Fruit fly (Drosophila melanogaster) whole organism, embryonic: ENCODE measurements around the gene wapl.

ENCODE experiments used
- Ada2b ChIP-seq: fragments of 200-800 bp; sonication (Bioruptor generic); IDR thresholded peaks from 2 replicates; pipeline ENCODE4 v1.3.6; 2022; ENCODE audit warnings: missing biosample characterization, missing genetic modification characterization
- Asciz ChIP-seq: fragments of 200-800 bp; sonication (Bioruptor generic); optimal IDR thresholded peaks from 2 replicates; lab custom pipeline; 2017; ENCODE audit warnings: missing biosample characterization, mild to moderate bottlenecking, missing genetic modification characterization, missing genetic modification reagents
- B-H2 ChIP-seq: fragments of 200-800 bp; sonication (Bioruptor generic); optimal IDR thresholded peaks from 2 replicates; lab custom pipeline; 2018; ENCODE audit warnings: missing biosample characterization, mild to moderate bottlenecking, missing genetic modification characterization
- BtbVII ChIP-seq: fragments of 200-800 bp; sonication (Bioruptor generic); optimal IDR thresholded peaks from 3 replicates; lab custom pipeline; 2017; ENCODE audit warnings: missing biosample characterization, mild to moderate bottlenecking, missing genetic modification characterization
- CG10366 ChIP-seq: fragments of 200-800 bp; sonication (Bioruptor generic); IDR thresholded peaks from 2 replicates; pipeline ENCODE4 v1.3.6; 2022; ENCODE audit warnings: missing biosample characterization, missing genetic modification characterization
- CG12659 ChIP-seq: fragments of 200-800 bp; sonication (Bioruptor generic); optimal IDR thresholded peaks from 3 replicates; lab custom pipeline; 2017; ENCODE audit warnings: mild to moderate bottlenecking, missing biosample characterization, missing genetic modification reagents, missing genetic modification characterization
- CG13624 ChIP-seq: fragments of 200-800 bp; sonication (Bioruptor generic); optimal IDR thresholded peaks from 2 replicates; lab custom pipeline; 2016; ENCODE audit warnings: missing biosample characterization, missing genetic modification characterization
- CG17186 ChIP-seq: fragments of 200-800 bp; sonication (Bioruptor generic); optimal IDR thresholded peaks from 3 replicates; lab custom pipeline; 2017; ENCODE audit warnings: missing biosample characterization, missing genetic modification reagents, missing genetic modification characterization
- CG17385 ChIP-seq: fragments of 200-800 bp; sonication (Bioruptor generic); optimal IDR thresholded peaks from 3 replicates; lab custom pipeline; 2018; ENCODE audit warnings: missing biosample characterization, mild to moderate bottlenecking, missing genetic modification characterization
- CG1792 ChIP-seq: fragments of 200-800 bp; sonication (Bioruptor generic); optimal IDR thresholded peaks from 2 replicates; lab custom pipeline; 2016; ENCODE audit warnings: missing biosample characterization, missing genetic modification characterization
- CG18011 ChIP-seq: fragments of 200-800 bp; sonication (Bioruptor generic); optimal IDR thresholded peaks from 2 replicates; lab custom pipeline; 2017; ENCODE audit warnings: missing biosample characterization, missing genetic modification characterization, mild to moderate bottlenecking, moderate library complexity, missing genotype
- CG1832 ChIP-seq: fragments of 200-800 bp; sonication (Bioruptor generic); optimal IDR thresholded peaks from 2 replicates; lab custom pipeline; 2017; ENCODE audit warnings: missing biosample characterization, mild to moderate bottlenecking, missing genetic modification characterization, inconsistent platforms
- CG2120 ChIP-seq: fragments of 200-800 bp; sonication (Bioruptor generic); optimal IDR thresholded peaks from 3 replicates; lab custom pipeline; 2016; ENCODE audit warnings: missing biosample characterization, missing genetic modification characterization
- CG2199 ChIP-seq: fragments of 200-800 bp; sonication (Bioruptor generic); IDR thresholded peaks from 3 replicates; pipeline ENCODE4 v1.3.6; 2022; ENCODE audit warnings: missing biosample characterization, missing genetic modification characterization
- CG2875 ChIP-seq: fragments of 200-800 bp; sonication (Bioruptor generic); optimal IDR thresholded peaks from 2 replicates; lab custom pipeline; 2017; ENCODE audit warnings: missing biosample characterization, mild to moderate bottlenecking, missing genetic modification characterization, missing genetic modification reagents
- CG3726 ChIP-seq: fragments of 200-800 bp; sonication (Bioruptor generic); IDR thresholded peaks from 3 replicates; pipeline ENCODE4, ENCODE4 v1.3.6; 2022; ENCODE audit warnings: missing biosample characterization, missing genetic modification characterization
- CG6683 ChIP-seq: fragments of 200-800 bp; sonication (Bioruptor generic); optimal IDR thresholded peaks from 2 replicates; lab custom pipeline; 2017; ENCODE audit warnings: missing biosample characterization, mild to moderate bottlenecking, missing genetic modification characterization, missing genetic modification reagents
- CG8089 ChIP-seq: fragments of 200-800 bp; sonication (Bioruptor generic); optimal IDR thresholded peaks from 3 replicates; lab custom pipeline; 2016; ENCODE audit warnings: missing biosample characterization, missing genetic modification characterization
- CG8359 ChIP-seq: fragments of 200-800 bp; sonication (Bioruptor generic); optimal IDR thresholded peaks from 2 replicates; lab custom pipeline; 2017; ENCODE audit warnings: missing biosample characterization, mild to moderate bottlenecking, missing genetic modification characterization, borderline replicate concordance
- CG8478 ChIP-seq: fragments of >200 bp; optimal IDR thresholded peaks from 2 replicates; lab custom pipeline; 2018
- CG8944 ChIP-seq: fragments of 200-800 bp; sonication (Bioruptor generic); optimal IDR thresholded peaks from 3 replicates; lab custom pipeline; 2016; ENCODE audit warnings: missing biosample characterization, missing genetic modification characterization
- D ChIP-seq, 2 experiments: fragments of 200-800 bp in 1 of 2; fragments of >200 bp in 1 of 2; sonication (Bioruptor generic) in 1 of 2; optimal IDR thresholded peaks; 2 replicates in 1 of 2; 3 replicates in 1 of 2; lab custom pipeline; 2017; ENCODE audit warnings: mild to moderate bottlenecking in 1 of 2, missing biosample characterization in 1 of 2, missing genetic modification characterization in 1 of 2, missing genetic modification reagents in 1 of 2
- Dip3 ChIP-seq: fragments of 200-800 bp; sonication (Bioruptor generic); optimal IDR thresholded peaks from 3 replicates; lab custom pipeline; 2016; ENCODE audit warnings: missing biosample characterization, missing genetic modification characterization
- Dll ChIP-seq: fragments of 200-800 bp; sonication (Bioruptor generic); IDR thresholded peaks from 4 replicates; pipeline ENCODE4 v1.3.6; 2022; ENCODE audit warnings: missing biosample characterization, missing genetic modification characterization; ENCODE audit not compliant: partially characterized antibody
- Doc2 ChIP-seq: fragments of 200-800 bp; sonication (Bioruptor generic); IDR thresholded peaks from 2 replicates; pipeline ENCODE4 v1.3.6; 2022; ENCODE audit warnings: missing biosample characterization, missing genetic modification characterization
- E2f2 ChIP-seq: fragments of 200-800 bp; sonication (Bioruptor generic); IDR thresholded peaks from 2 replicates; pipeline ENCODE4 v1.3.6; 2022; ENCODE audit warnings: missing biosample characterization, missing genetic modification characterization
- Ets65A ChIP-seq: fragments of 200-800 bp; sonication (Bioruptor generic); peaks from one replicate; lab custom pipeline; 2016; ENCODE audit warnings: missing biosample characterization, missing genetic modification characterization
- GATAe ChIP-seq: fragments of 200-800 bp; sonication (Bioruptor generic); conservative IDR thresholded peaks from 2 replicates; pipeline ENCODE4 v1.3.6; 2022; ENCODE audit warnings: missing biosample characterization, missing genetic modification characterization
- Lim3 ChIP-seq: fragments of 200-800 bp; sonication (Bioruptor generic); IDR thresholded peaks from 2 replicates; pipeline ENCODE4 v1.3.6; 2022; ENCODE audit warnings: missing biosample characterization, missing genetic modification characterization
- Lpt ChIP-seq: fragments of >200 bp; optimal IDR thresholded peaks from 2 replicates; lab custom pipeline; 2018; ENCODE audit warnings: missing biosample characterization, missing genetic modification characterization
- NC2α ChIP-seq: fragments of 200-800 bp; sonication (Bioruptor generic); optimal IDR thresholded peaks from 2 replicates; lab custom pipeline; 2016; ENCODE audit warnings: missing biosample characterization, missing genetic modification characterization
- Nf-YC ChIP-seq: fragments of 200-800 bp; optimal IDR thresholded peaks from 3 replicates; lab custom pipeline; 2019; ENCODE audit warnings: missing biosample characterization, mild to moderate bottlenecking, missing genetic modification characterization, moderate library complexity
- Ravus ChIP-seq: fragments of 200-800 bp; sonication (Bioruptor generic); IDR thresholded peaks from 2 replicates; pipeline ENCODE4 v1.3.6; 2022; ENCODE audit warnings: missing biosample characterization, missing genetic modification characterization
- Side ChIP-seq: fragments of 200-800 bp; sonication (Bioruptor generic); optimal IDR thresholded peaks from 2 replicates; lab custom pipeline; 2016; ENCODE audit warnings: missing biosample characterization, missing genetic modification characterization
- Ssrp ChIP-seq: fragments of 200-800 bp; sonication (Bioruptor generic); optimal IDR thresholded peaks from 2 replicates; lab custom pipeline; 2018; ENCODE audit warnings: missing biosample characterization, mild to moderate bottlenecking, missing genetic modification characterization, moderate library complexity
- Vsx1 ChIP-seq: fragments of 200-800 bp; sonication (Bioruptor generic); optimal IDR thresholded peaks from 2 replicates; lab custom pipeline; 2017; ENCODE audit warnings: missing biosample characterization, mild to moderate bottlenecking, missing genetic modification characterization, missing genetic modification reagents
- abd-A ChIP-seq: fragments of 200-800 bp; sonication (Bioruptor generic); optimal IDR thresholded peaks from 3 replicates; lab custom pipeline; 2019; ENCODE audit warnings: missing biosample characterization, mild to moderate bottlenecking, missing genetic modification characterization, moderate library complexity
- bowl ChIP-seq: fragments of 200-800 bp; sonication (Bioruptor generic); IDR thresholded peaks from 2 replicates; pipeline ENCODE4 v1.3.6; 2022; ENCODE audit warnings: missing biosample characterization, missing genetic modification characterization
- eve ChIP-seq, 2 experiments: fragments of >200 bp; optimal IDR thresholded peaks; 2 replicates each; lab custom pipeline; 2017; ENCODE audit warnings: missing biosample characterization in 2 of 2, missing genetic modification characterization in 2 of 2
- gsb ChIP-seq: fragments of 200-800 bp; sonication (Bioruptor generic); IDR thresholded peaks from 2 replicates; pipeline ENCODE4 v1.3.6; 2022; ENCODE audit warnings: missing biosample characterization, missing genetic modification characterization
- inv ChIP-seq: fragments of 200-800 bp; sonication (Bioruptor generic); IDR thresholded peaks from 2 replicates; pipeline ENCODE4 v1.3.6; 2022; ENCODE audit warnings: missing biosample characterization, missing genetic modification characterization; ENCODE audit not compliant: partially characterized antibody
- knrl ChIP-seq: fragments of 200-800 bp; sonication (Bioruptor generic); IDR thresholded peaks from 3 replicates; pipeline ENCODE4 v1.3.6; 2022; ENCODE audit warnings: missing biosample characterization, missing genetic modification characterization; ENCODE audit not compliant: partially characterized antibody
- luna ChIP-seq: fragments of 200-800 bp; sonication (Bioruptor generic); optimal IDR thresholded peaks from 2 replicates; lab custom pipeline; 2016; ENCODE audit warnings: missing biosample characterization, missing genetic modification characterization
- otp ChIP-seq: fragments of 200-800 bp; sonication (Bioruptor generic); IDR thresholded peaks from 3 replicates; pipeline ENCODE4, ENCODE4 v1.3.6; 2022; ENCODE audit warnings: missing biosample characterization, missing genetic modification characterization
- pita ChIP-seq: fragments of 200-800 bp; sonication (Bioruptor generic); optimal IDR thresholded peaks from 2 replicates; lab custom pipeline; 2017; ENCODE audit warnings: missing biosample characterization, mild to moderate bottlenecking, missing genetic modification characterization
- pum ChIP-seq: fragments of 200-800 bp; sonication (Bioruptor generic); optimal IDR thresholded peaks from 2 replicates; lab custom pipeline; 2016; ENCODE audit warnings: missing biosample characterization, missing genetic modification characterization
- rib ChIP-seq: fragments of 200-800 bp; sonication (Bioruptor generic); IDR thresholded peaks from 2 replicates; pipeline ENCODE4 v1.3.6; 2022; ENCODE audit warnings: missing biosample characterization, missing genetic modification characterization
- ro ChIP-seq: fragments of 200-800 bp; sonication (Bioruptor generic); IDR thresholded peaks from 2 replicates; pipeline ENCODE4 v1.3.6; 2022; ENCODE audit warnings: missing biosample characterization, missing genetic modification characterization
- so ChIP-seq: fragments of 200-800 bp; sonication (Bioruptor generic); IDR thresholded peaks from 3 replicates; pipeline ENCODE4 v1.3.6; 2022; ENCODE audit warnings: missing biosample characterization, missing genetic modification characterization
- yki ChIP-seq: fragments of >200 bp; optimal IDR thresholded peaks from 3 replicates; lab custom pipeline; 2018
- z ChIP-seq: fragments of 200-800 bp; sonication (Bioruptor generic); IDR thresholded peaks from 3 replicates; pipeline ENCODE4 v1.3.6; 2022; ENCODE audit warnings: missing biosample characterization, missing genetic modification characterization
- zen2 ChIP-seq: fragments of 200-800 bp; sonication (Bioruptor generic); IDR thresholded peaks from 3 replicates; pipeline ENCODE4 v1.3.6; 2022; ENCODE audit warnings: missing biosample characterization, missing genetic modification characterization; ENCODE audit not compliant: partially characterized antibody

Gene wapl

DNA sequence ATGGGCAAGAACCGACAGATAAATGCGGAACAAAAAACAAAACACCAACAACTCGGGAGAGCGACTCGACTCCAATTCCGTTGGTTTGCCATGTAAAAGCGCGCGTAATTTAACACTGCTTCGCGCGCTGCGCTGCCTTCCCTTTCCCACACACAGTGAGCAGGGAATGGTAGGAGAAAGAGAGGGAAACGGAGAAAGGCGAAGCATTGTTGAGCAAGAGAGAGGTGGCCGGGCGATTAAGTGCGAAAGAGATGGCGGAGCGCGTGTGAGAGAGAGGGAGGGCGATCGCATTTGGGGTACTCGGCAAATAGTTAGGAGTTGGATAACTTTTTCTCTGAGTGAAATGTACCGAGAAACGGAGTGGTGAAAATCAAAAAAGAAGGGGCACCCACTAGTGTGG, 2.9 kb downstream of the wapl start (continued):
- no peak for TF ChIP-seq rib (GFP tag; lab: Robert Waterston, UW)
- TF ChIP-seq D (optimal IDR thresholded peaks at IDR 0.05; lab: Kevin White, UChicago) = no peak
- TF ChIP-seq D (GFP tag; optimal IDR thresholded peaks at IDR 0.05; lab: Kevin White, UChicago) = no peak
- TF ChIP-seq CG1792 (GFP tag; lab: Kevin White, UChicago) = no peak
- no peak for TF ChIP-seq NC2α (GFP tag; lab: Kevin White, UChicago)
- TF ChIP-seq CG6683 (GFP tag; lab: Kevin White, UChicago) = no peak
- TF ChIP-seq Dip3 = no peak
- TF ChIP-seq Ravus (GFP tag; lab: Robert Waterston, UW) = no peak
- TF ChIP-seq Ada2b = no peak
- TF ChIP-seq bowl (GFP tag; lab: Robert Waterston, UW) = no peak
- TF ChIP-seq yki = no peak
- no peak for TF ChIP-seq pita (GFP tag; lab: Kevin White, UChicago)
- no peak for TF ChIP-seq BtbVII (GFP tag; lab: Kevin White, UChicago)
- TF ChIP-seq gsb = no peak
- no peak for TF ChIP-seq CG2120 (GFP tag; lab: Kevin White, UChicago)
- no peak for TF ChIP-seq zen2 (GFP tag; lab: Robert Waterston, UW)
- no peak for TF ChIP-seq Ssrp
- no peak for TF ChIP-seq CG17186 (GFP tag; lab: Kevin White, UChicago)
- no peak for TF ChIP-seq CG10366 (GFP tag; lab: Robert Waterston, UW)
- no peak for TF ChIP-seq CG2875 (GFP tag; lab: Kevin White, UChicago)
- no peak for TF ChIP-seq eve (GFP tag; optimal IDR thresholded peaks at IDR 0.05; lab: Kevin White, UChicago)
- TF ChIP-seq ro (GFP tag; lab: Robert Waterston, UW) = no peak
- 0 out of 3 replicates have a peak, but pooled peaks have one; percentile 22 for TF ChIP-seq z (GFP tag; lab: Robert Waterston, UW)
- no peak for TF ChIP-seq Vsx1
- TF ChIP-seq CG8089 = no peak
- peak; percentile 96 for TF ChIP-seq CG1832
- no peak for TF ChIP-seq CG12659 (GFP tag; lab: Kevin White, UChicago)
- peak; percentile 88 for TF ChIP-seq CG8478
- TF ChIP-seq Asciz = no peak
- TF ChIP-seq B-H2 (GFP tag; lab: Kevin White, UChicago) = no peak
- TF ChIP-seq E2f2 = peak; percentile 64
- TF ChIP-seq Nf-YC (tag; lab: Kevin White, UChicago) = peak; percentile 78
- TF ChIP-seq knrl (GFP tag; lab: Robert Waterston, UW) = no peak
- TF ChIP-seq Dll (GFP tag; lab: Robert Waterston, UW) = 0 out of 4 replicates have a peak, but pooled peaks have one; percentile 22
- TF ChIP-seq luna = no peak
- TF ChIP-seq CG13624 (GFP tag; lab: Kevin White, UChicago) = no peak
- peak; percentile 76; the same call in 2 of the 3 replicates for TF ChIP-seq CG2199
- TF ChIP-seq Lim3 = no peak
- TF ChIP-seq CG3726 = no peak
- no peak for TF ChIP-seq Ets65A (GFP tag; lab: Kevin White, UChicago)
- TF ChIP-seq CG8359 (GFP tag; lab: Kevin White, UChicago) = no peak
- TF ChIP-seq CG18011 (GFP tag; lab: Kevin White, UChicago) = no peak
- TF ChIP-seq inv (GFP tag; lab: Robert Waterston, UW) = no peak
- peak; percentile 69 for TF ChIP-seq so (GFP tag; lab: Robert Waterston, UW)
- no peak for TF ChIP-seq pum (GFP tag; lab: Kevin White, UChicago)
- TF ChIP-seq abd-A (tag; lab: Kevin White, UChicago) = no peak
- TF ChIP-seq CG8944 = no peak
- no peak for TF ChIP-seq Lpt (GFP tag; lab: Kevin White, UChicago)
- TF ChIP-seq CG17385 = no peak
- no peak for TF ChIP-seq GATAe (GFP tag; lab: Robert Waterston, UW)
- no peak for TF ChIP-seq Doc2 (GFP tag; lab: Robert Waterston, UW)
- no peak for TF ChIP-seq Side (GFP tag; lab: Kevin White, UChicago)
- TF ChIP-seq otp (GFP tag; lab: Robert Waterston, UW) = no peak
